Worm (Caenorhabditis elegans): ENCODE data around the gene W06D11.1.

Gene W06D11.1

DNA sequence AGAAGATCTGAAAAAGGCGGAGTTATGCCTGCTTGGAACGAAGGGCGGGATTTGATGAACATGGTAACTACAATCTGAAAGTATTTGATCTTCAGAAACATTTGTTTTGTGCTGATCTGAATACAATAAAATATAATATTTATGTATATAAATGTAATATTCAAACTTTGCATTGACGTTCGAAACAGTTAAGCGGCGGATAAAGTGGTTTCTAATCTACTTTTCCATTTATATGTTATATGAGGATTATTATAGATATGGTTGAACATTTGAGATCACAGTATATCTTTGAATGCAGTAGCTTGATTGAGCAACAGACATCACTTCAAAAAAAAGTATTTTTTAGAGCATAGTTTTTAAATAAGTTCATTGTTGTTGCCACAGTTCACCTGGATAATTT lies 20.5 kb upstream of the W06D11.1 start, which contains the start of gene H19J13.2:
Gene H19J13.2, minus strand, starts transcription at position 101 of the 400 bp plus-strand sequence.
- TF ChIP-seq lin-39 (tag; optimal IDR thresholded peaks at IDR 0.05) = no peak
- no peak for TF ChIP-seq R02D3.7 (tag; optimal IDR thresholded peaks at IDR 0.05)
- no peak for TF ChIP-seq nhr-237 (tag; optimal IDR thresholded peaks at IDR 0.05)
- TF ChIP-seq nhr-77 (tag; optimal IDR thresholded peaks at IDR 0.05) = no peak
- TF ChIP-seq elt-3 (tag; optimal IDR thresholded peaks at IDR 0.05) = no peak
- TF ChIP-seq pqm-1 (tag; optimal IDR thresholded peaks at IDR 0.05) = no peak
- no peak for TF ChIP-seq aly-2 (tag; optimal IDR thresholded peaks at IDR 0.05)

DNA sequence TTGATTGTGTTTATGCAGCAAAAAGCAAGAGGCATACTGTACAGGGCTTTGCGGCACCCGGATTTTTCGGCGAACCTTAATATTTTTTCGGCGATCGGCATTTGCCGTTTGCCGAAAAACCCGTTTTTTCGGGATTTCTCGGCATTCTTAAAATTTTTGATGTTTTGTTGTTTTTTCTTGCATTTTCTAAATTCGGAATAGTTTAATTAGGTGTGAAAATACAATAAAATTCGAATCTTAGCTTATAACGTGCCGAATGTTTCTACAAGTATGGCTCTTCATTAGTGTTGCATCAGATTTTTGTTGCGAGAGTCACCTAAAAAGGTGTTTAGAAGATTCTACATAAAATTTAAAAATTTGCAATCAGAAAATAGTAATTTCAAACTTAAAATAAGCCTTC lies 18.8 kb upstream of the W06D11.1 start, which contains the start of gene C04B4.6:
Gene C04B4.6, minus strand, starts transcription at position 101 of the 400 bp plus-strand sequence.
- TF ChIP-seq sea-2 (GFP tag; optimal IDR thresholded peaks at IDR 0.05) (no peak), nhr-12 (tag; optimal IDR thresholded peaks at IDR 0.05) (no peak)

ce11 chrX:12280477-12280876 lies 13.9 kb upstream of the W06D11.1 start, which contains the start of gene C04B4.1:
TSS of gene C04B4.1 (plus strand) at chrX:12280777.
- TF ChIP-seq nhr-12 (tag; optimal IDR thresholded peaks at IDR 0.05) = no peak
- TF ChIP-seq nhr-43 (tag; optimal IDR thresholded peaks at IDR 0.05; ENCODE audit: poor library complexity, severe bottlenecking) = no peak
- TF ChIP-seq aly-2 (tag; optimal IDR thresholded peaks at IDR 0.05) = no peak
- TF ChIP-seq nhr-76 (tag; optimal IDR thresholded peaks at IDR 0.05) = no peak
- TF ChIP-seq nhr-25 (tag; optimal IDR thresholded peaks at IDR 0.05) = no peak
- no peak for TF ChIP-seq egl-5 (tag; optimal IDR thresholded peaks at IDR 0.05)
- TF ChIP-seq zag-1 (tag; optimal IDR thresholded peaks at IDR 0.05) = no peak
- no peak for TF ChIP-seq ztf-4 (tag; optimal IDR thresholded peaks at IDR 0.05)
- no peak for TF ChIP-seq ceh-82 (tag; optimal IDR thresholded peaks at IDR 0.05)
- no peak for TF ChIP-seq mml-1 (tag; optimal IDR thresholded peaks at IDR 0.05)
- TF ChIP-seq egl-27 (tag; optimal IDR thresholded peaks at IDR 0.05) = no peak
- no peak for TF ChIP-seq skn-1 (tag; optimal IDR thresholded peaks at IDR 0.05)
- no peak for TF ChIP-seq ceh-9 (tag; optimal IDR thresholded peaks at IDR 0.05)
- no peak for TF ChIP-seq nhr-28 (tag; optimal IDR thresholded peaks at IDR 0.05)
- no peak for TF ChIP-seq nhr-77 (tag; optimal IDR thresholded peaks at IDR 0.05)
- TF ChIP-seq lsy-12 (tag; optimal IDR thresholded peaks at IDR 0.05) = no peak
- no peak for TF ChIP-seq R02D3.7 (tag; optimal IDR thresholded peaks at IDR 0.05)
- no peak for TF ChIP-seq ama-1 (optimal IDR thresholded peaks at IDR 0.05)
- TF ChIP-seq lin-15B (tag; optimal IDR thresholded peaks at IDR 0.05) = no peak

- TF ChIP-seq daf-12 (tag; optimal IDR thresholded peaks at IDR 0.05) (no peak), unc-62 (GFP tag; optimal IDR thresholded peaks at IDR 0.05) (no peak), nhr-25 (tag; optimal IDR thresholded peaks at IDR 0.05) (no peak), tbx-2 (tag; optimal IDR thresholded peaks at IDR 0.05) (no peak), elt-2 (tag; optimal IDR thresholded peaks at IDR 0.05) (no peak), nhr-11 (tag; optimal IDR thresholded peaks at IDR 0.05) (no peak), nhr-23 (tag; optimal IDR thresholded peaks at IDR 0.05) (no peak), elt-3 (tag; optimal IDR thresholded peaks at IDR 0.05) (no peak), sea-2 (GFP tag; optimal IDR thresholded peaks at IDR 0.05) (no peak), snpc-4 (tag; optimal IDR thresholded peaks at IDR 0.05) (no peak), mdl-1 (tag; optimal IDR thresholded peaks at IDR 0.05) (no peak), lsy-12 (tag; optimal IDR thresholded peaks at IDR 0.05) (no peak), skn-1 (tag; optimal IDR thresholded peaks at IDR 0.05) (no peak), pqm-1 (tag; optimal IDR thresholded peaks at IDR 0.05) (no peak), egl-27 (tag; optimal IDR thresholded peaks at IDR 0.05) (no peak)
These were observed 11.5 kb upstream of the W06D11.1 start, which contains the start of gene C04B4.2 for ce11 chrX:12282911-12283310. TSS of gene C04B4.2 (plus strand) at chrX:12283281.

ce11 chrX:12284161-12284560 lies 10.2 kb upstream of the W06D11.1 start:
- TF ChIP-seq ceh-16 (tag; optimal IDR thresholded peaks at IDR 0.05) = no peak
- TF ChIP-seq elt-2 (tag; optimal IDR thresholded peaks at IDR 0.05) = no peak
- TF ChIP-seq egl-5 (tag; optimal IDR thresholded peaks at IDR 0.05) = no peak
- TF ChIP-seq unc-62 (GFP tag; optimal IDR thresholded peaks at IDR 0.05) = no peak
- TF ChIP-seq mml-1 (tag; optimal IDR thresholded peaks at IDR 0.05) = no peak
- TF ChIP-seq tbx-2 (tag; optimal IDR thresholded peaks at IDR 0.05) = no peak
- TF ChIP-seq egl-27 (tag; optimal IDR thresholded peaks at IDR 0.05) = no peak
- no peak for TF ChIP-seq fkh-2 (tag; optimal IDR thresholded peaks at IDR 0.05)
- no peak for TF ChIP-seq nhr-12 (tag; optimal IDR thresholded peaks at IDR 0.05)
- TF ChIP-seq eor-1 (tag; optimal IDR thresholded peaks at IDR 0.05) = no peak
- no peak for TF ChIP-seq elt-3 (tag; optimal IDR thresholded peaks at IDR 0.05)
